Fruit fly (Drosophila melanogaster) whole organism: Measurements from ENCODE around the gene CG8837.

Experiments used
- CG8478 ChIP-seq: fragments of >200 bp; optimal IDR thresholded peaks from 2 replicates; lab custom pipeline; 2018; ENCODE audit warnings: inconsistent platforms
- Dll ChIP-seq: fragments of >200 bp; optimal IDR thresholded peaks from 2 replicates; lab custom pipeline; 2017
- EcR ChIP-seq, 2 experiments: fragments of >200 bp; optimal IDR thresholded peaks; 2 replicates each; lab custom pipeline; 2017; ENCODE audit warnings: missing biosample characterization in 2 of 2, missing genetic modification characterization in 2 of 2, missing genetic modification reagents in 2 of 2
- pan ChIP-seq: fragments of >200 bp; optimal IDR thresholded peaks from 2 replicates; lab custom pipeline; 2017
- psq ChIP-seq: fragments of >200 bp; optimal IDR thresholded peaks from 2 replicates; lab custom pipeline; 2017
- usp ChIP-seq: fragments of >200 bp; optimal IDR thresholded peaks from 2 replicates; lab custom pipeline; 2017; ENCODE audit warnings: missing biosample characterization, missing genetic modification characterization, mixed read lengths

- no peak for TF ChIP-seq pan
- TF ChIP-seq CG8478 (lab: Kevin White, UChicago) = no peak
- no peak for TF ChIP-seq psq (lab: Kevin White, UChicago)
- no peak for TF ChIP-seq usp (GFP tag; lab: Kevin White, UChicago)
- TF ChIP-seq Dll = no peak
- TF ChIP-seq EcR (GFP tag; optimal IDR thresholded peaks at IDR 0.05; lab: Kevin White, UChicago) = no peak
These were observed 19.0 kb upstream of the CG8837 start for dm6 chr2L:3301058-3301457.
